Worm (Caenorhabditis elegans) whole organism, L4/young adult: ENCODE results near the gene glo-3.

Experiments used
- W03F9.2 ChIP-seq: fragments of 150-350 bp; optimal IDR thresholded peaks from 2 replicates; lab custom pipeline; 2014; ENCODE audit warnings: missing biosample characterization, missing genetic modification characterization
- dao-5 ChIP-seq: sonication (generic microtip); optimal IDR thresholded peaks from 2 replicates; lab custom pipeline; 2016; ENCODE audit warnings: missing genotype, missing genetic modification characterization, moderate library complexity, missing compliant biosample characterization
- him-1 ChIP-seq: sonication (generic microtip); optimal IDR thresholded peaks from 2 replicates; lab custom pipeline; 2016; ENCODE audit warnings: missing genotype, missing genetic modification reagents, missing genetic modification characterization, missing compliant biosample characterization

glo-3 gene

DNA sequence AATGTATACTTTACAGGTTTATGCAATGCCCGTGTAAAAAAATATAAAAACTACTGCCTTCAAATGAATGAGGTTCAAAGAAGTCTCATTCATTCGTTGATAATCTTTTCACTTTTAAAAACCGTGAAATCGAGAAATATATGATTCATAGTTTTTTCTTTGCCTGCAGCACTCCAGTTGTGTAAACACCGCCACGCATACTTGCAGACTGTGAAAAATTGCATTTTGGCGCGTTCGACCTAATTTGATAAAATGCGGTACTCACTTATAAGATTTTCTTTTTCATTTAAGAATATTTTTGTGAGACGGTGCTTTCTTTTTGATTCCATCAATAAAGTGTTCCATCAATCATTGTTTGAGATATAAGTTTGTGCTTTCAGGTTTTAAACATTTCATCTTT, 33.3 kb downstream of the glo-3 start:
- TF ChIP-seq W03F9.2 (tag; lab: Kevin White, UChicago) (no peak), dao-5 (tag; lab: Kevin White, UChicago) (no peak), him-1 (no peak)

DNA sequence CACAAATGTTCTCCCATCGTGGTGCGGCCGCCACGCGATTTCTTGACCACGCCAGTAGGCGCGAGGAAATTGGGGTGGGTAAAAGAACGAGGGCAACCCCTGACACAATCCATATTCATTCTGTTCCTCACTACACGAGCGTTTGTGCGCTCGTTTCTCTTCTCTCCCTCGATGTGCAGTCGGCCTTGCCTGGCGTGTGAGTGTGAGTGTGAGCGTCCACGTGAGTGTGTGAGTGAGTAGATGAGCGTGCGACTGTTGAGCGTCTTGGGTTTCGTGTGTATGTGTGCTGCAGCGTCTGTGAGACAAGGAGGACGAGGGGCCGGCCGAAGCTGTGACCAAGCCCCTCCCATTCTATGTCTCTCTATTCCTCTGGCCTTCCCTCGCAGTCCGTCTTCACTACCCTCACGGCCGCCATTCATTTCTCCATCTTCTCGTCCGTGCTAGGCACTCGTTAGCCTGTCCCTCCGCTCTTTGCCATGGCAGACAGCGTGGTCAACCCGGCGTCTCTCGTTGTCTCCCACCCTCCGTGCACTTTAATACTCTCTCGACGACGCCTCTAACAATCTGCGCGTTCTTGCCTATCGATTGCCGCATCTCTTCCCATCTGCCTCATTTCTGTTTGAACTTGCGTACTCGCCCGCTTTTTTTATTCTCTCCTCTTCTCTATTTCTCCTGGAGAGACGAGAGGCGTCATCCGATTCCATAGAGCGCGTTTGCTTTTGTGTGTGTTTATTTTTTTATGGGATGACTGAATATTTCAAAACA, 35.1 kb downstream of the glo-3 start:
- TF ChIP-seq him-1 (peak; percentile 94), W03F9.2 (tag; lab: Kevin White, UChicago) (peak; percentile 82), dao-5 (tag; lab: Kevin White, UChicago) (peak; percentile 7)

ce11 chrX:10569185-10569584, 35.7 kb downstream of the glo-3 start, which contains the start of gene bet-2:
TSS of gene bet-2 (plus strand) at chrX:10569273.
- TF ChIP-seq dao-5 (tag; lab: Kevin White, UChicago) (no peak), him-1 (no peak), W03F9.2 (tag; lab: Kevin White, UChicago) (no peak)

DNA sequence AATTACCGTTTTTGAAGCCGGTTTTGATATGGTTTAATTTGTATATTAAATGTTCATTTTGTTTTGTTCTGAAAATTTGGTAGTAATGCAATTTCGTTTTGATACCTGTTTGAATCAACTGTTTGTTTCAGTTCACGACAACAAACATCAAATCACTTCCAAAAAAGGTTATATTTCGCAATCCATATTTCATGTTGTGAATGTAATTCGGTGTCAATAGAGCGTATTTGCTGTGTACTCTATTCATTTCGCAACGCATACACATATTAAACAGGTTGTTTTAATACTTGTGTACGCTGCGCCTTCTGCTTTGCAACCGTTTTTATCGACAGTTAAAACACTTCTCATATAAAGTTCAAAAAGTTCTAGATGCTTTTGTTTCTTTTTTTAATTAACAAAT, 42.9 kb downstream of the glo-3 start:
- no peak for TF ChIP-seq dao-5 (tag; lab: Kevin White, UChicago)
- no peak for TF ChIP-seq W03F9.2 (tag; lab: Kevin White, UChicago)
- no peak for TF ChIP-seq him-1

DNA sequence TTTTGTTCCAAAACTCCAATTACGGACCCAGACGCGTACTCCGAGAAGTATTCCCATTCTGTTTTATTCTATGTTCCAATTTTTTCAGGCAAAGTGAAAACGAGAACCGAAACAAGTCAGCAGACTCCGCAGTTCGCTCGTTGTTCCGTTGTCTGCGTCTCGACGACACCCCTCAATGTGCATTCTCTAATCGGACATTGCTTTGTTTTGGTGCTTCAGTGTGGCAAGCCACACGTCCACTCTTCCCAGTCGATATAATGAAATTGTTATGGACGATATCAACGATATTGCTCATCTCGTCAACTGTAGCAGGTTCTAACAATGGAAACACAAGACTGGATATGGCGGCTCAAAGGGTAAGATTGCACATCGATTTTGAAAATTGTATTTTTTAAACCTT, 43.4 kb downstream of the glo-3 start, which contains the start of gene nhx-5:
Gene nhx-5, plus strand, starts transcription at position 82 of the 400 bp plus-strand sequence.
- no peak for TF ChIP-seq him-1
- no peak for TF ChIP-seq dao-5 (tag; lab: Kevin White, UChicago)
- no peak for TF ChIP-seq W03F9.2 (tag; lab: Kevin White, UChicago)
